Worm (Caenorhabditis elegans) whole organism, young adult: ENCODE data around the gene T23F6.3.

Experiments used
- B0019.2 ChIP-seq: fragments of 200-800 bp; sonication (Bioruptor generic); conservative IDR thresholded peaks from 2 replicates; pipeline ENCODE4 v1.3.6; 2022; ENCODE audit warnings: missing genetic modification reagents, missing genetic modification characterization, missing compliant biosample characterization
- D2030.7 ChIP-seq: fragments of 200-800 bp; sonication (Bioruptor generic); IDR thresholded peaks from 2 replicates; pipeline ENCODE4 v1.3.6; 2022; ENCODE audit warnings: missing genetic modification reagents, missing genetic modification characterization, missing compliant biosample characterization
- F10E7.11 ChIP-seq: sonication (generic microtip); optimal IDR thresholded peaks from 2 replicates; lab custom pipeline; 2017; ENCODE audit warnings: mild to moderate bottlenecking, missing genetic modification characterization, moderate library complexity, missing compliant biosample characterization
- F33H1.4 ChIP-seq: fragments of 200-800 bp; sonication (Bioruptor generic); IDR thresholded peaks from 2 replicates; pipeline ENCODE4 v1.3.6; 2022; ENCODE audit warnings: missing genetic modification reagents, missing genetic modification characterization, missing compliant biosample characterization
- F52B5.7 ChIP-seq: sonication (generic microtip); optimal IDR thresholded peaks from 2 replicates; lab custom pipeline; 2016; ENCODE audit warnings: mild to moderate bottlenecking, missing genetic modification characterization, missing compliant biosample characterization
- F57C9.4 ChIP-seq: sonication (generic microtip); optimal IDR thresholded peaks from 2 replicates; lab custom pipeline; 2017; ENCODE audit warnings: mild to moderate bottlenecking, missing genetic modification characterization, missing compliant biosample characterization
- K11D2.4 ChIP-seq: fragments of 200-800 bp; sonication (Bioruptor generic); IDR thresholded peaks from 2 replicates; pipeline ENCODE4 v1.3.6; 2022; ENCODE audit warnings: missing genetic modification reagents, missing genetic modification characterization, missing compliant biosample characterization
- K12H6.12 ChIP-seq: fragments of 200-800 bp; sonication (Bioruptor generic); optimal IDR thresholded peaks from 2 replicates; lab custom pipeline; 2018; ENCODE audit warnings: mild to moderate bottlenecking, missing genetic modification characterization, missing compliant biosample characterization
- Y53G8AR.9 ChIP-seq: fragments of 200-800 bp; sonication (Bioruptor generic); conservative IDR thresholded peaks from 2 replicates; pipeline ENCODE4 v1.3.6; 2022; ENCODE audit warnings: missing genetic modification reagents, missing genetic modification characterization, missing compliant biosample characterization
- ZK185.1 ChIP-seq: sonication (generic microtip); optimal IDR thresholded peaks from 2 replicates; lab custom pipeline; 2016; ENCODE audit warnings: mild to moderate bottlenecking, missing genetic modification characterization, missing compliant biosample characterization; ENCODE audit not compliant: poor library complexity, severe bottlenecking
- akir-1 ChIP-seq: fragments of 200-800 bp; sonication (Bioruptor generic); optimal IDR thresholded peaks from 2 replicates; lab custom pipeline; 2018; ENCODE audit warnings: mild to moderate bottlenecking, missing genetic modification characterization, moderate library complexity, missing compliant biosample characterization
- aptf-3 ChIP-seq: fragments of 200-800 bp; sonication (Bioruptor generic); IDR thresholded peaks from 2 replicates; pipeline ENCODE4 v1.3.6; 2022; ENCODE audit warnings: missing genetic modification characterization, missing compliant biosample characterization
- atf-7 ChIP-seq: sonication (generic microtip); optimal IDR thresholded peaks from 2 replicates; lab custom pipeline; 2017; ENCODE audit warnings: mild to moderate bottlenecking, missing genetic modification characterization, missing compliant biosample characterization
- attf-5 ChIP-seq: fragments of 200-800 bp; sonication (Bioruptor generic); optimal IDR thresholded peaks from 2 replicates; lab custom pipeline; 2018; ENCODE audit warnings: mild to moderate bottlenecking, missing genetic modification characterization, missing compliant biosample characterization
- ceh-27 ChIP-seq: fragments of 200-800 bp; sonication (Bioruptor generic); optimal IDR thresholded peaks from 2 replicates; lab custom pipeline; 2018; ENCODE audit warnings: mild to moderate bottlenecking, missing genetic modification characterization, moderate library complexity, missing compliant biosample characterization
- die-1 ChIP-seq: sonication (generic microtip); optimal IDR thresholded peaks from 2 replicates; lab custom pipeline; 2016; ENCODE audit warnings: missing genotype, mild to moderate bottlenecking, missing genetic modification characterization, missing compliant biosample characterization
- dpff-1 ChIP-seq: sonication (generic microtip); optimal IDR thresholded peaks from 2 replicates; lab custom pipeline; 2017; ENCODE audit warnings: mild to moderate bottlenecking, missing genetic modification characterization, missing compliant biosample characterization
- hlh-26 ChIP-seq: fragments of 200-800 bp; sonication (Bioruptor generic); conservative IDR thresholded peaks from 2 replicates; pipeline ENCODE4 v1.3.6; 2022; ENCODE audit warnings: missing genetic modification reagents, missing genetic modification characterization, missing compliant biosample characterization
- hmg-20 ChIP-seq: fragments of 200-800 bp; sonication (Bioruptor generic); IDR thresholded peaks from 2 replicates; pipeline ENCODE4 v1.3.6; 2022; ENCODE audit warnings: missing genetic modification reagents, missing genetic modification characterization, missing compliant biosample characterization
- hrde-1 ChIP-seq: sonication (generic microtip); optimal IDR thresholded peaks from 2 replicates; lab custom pipeline; 2016; ENCODE audit warnings: missing genetic modification characterization, mild to moderate bottlenecking, missing compliant biosample characterization, moderate library complexity, missing genotype, missing genetic modification reagents, borderline replicate concordance
- hsf-1 ChIP-seq: fragments of 200-800 bp; sonication (Bioruptor generic); IDR thresholded peaks from 2 replicates; pipeline ENCODE4 v1.3.6; 2022; ENCODE audit warnings: missing genetic modification reagents, missing genetic modification characterization, missing compliant biosample characterization
- let-607 ChIP-seq, 2 experiments: fragments of 200-800 bp in 1 of 2; sonication (Bioruptor generic) in 1 of 2; sonication (generic microtip) in 1 of 2; optimal IDR thresholded peaks; 2 replicates each; lab custom pipeline; 2016 to 2018; ENCODE audit warnings: mild to moderate bottlenecking in 2 of 2, missing compliant biosample characterization in 2 of 2, missing genetic modification characterization in 2 of 2, moderate library complexity in 2 of 2, missing genotype in 1 of 2
- lin-40 ChIP-seq: sonication (generic microtip); optimal IDR thresholded peaks from 2 replicates; lab custom pipeline; 2016; ENCODE audit warnings: missing genetic modification characterization, mild to moderate bottlenecking, missing compliant biosample characterization, missing genotype, missing genetic modification reagents
- lin-54 ChIP-seq: fragments of 200-800 bp; sonication (Bioruptor generic); optimal IDR thresholded peaks from 2 replicates; lab custom pipeline; 2018; ENCODE audit warnings: mild to moderate bottlenecking, missing genetic modification characterization, missing compliant biosample characterization
- lir-1 ChIP-seq: fragments of 200-800 bp; sonication (Bioruptor generic); conservative IDR thresholded peaks from 2 replicates; pipeline ENCODE4 v1.3.6; 2022; ENCODE audit warnings: missing genetic modification reagents, missing genetic modification characterization, missing compliant biosample characterization
- madf-10 ChIP-seq: sonication (generic microtip); optimal IDR thresholded peaks from 2 replicates; lab custom pipeline; 2016; ENCODE audit warnings: mild to moderate bottlenecking, missing genetic modification characterization, missing compliant biosample characterization
- mel-28 ChIP-seq: sonication (generic microtip); optimal IDR thresholded peaks from 2 replicates; lab custom pipeline; 2016; ENCODE audit warnings: borderline replicate concordance, mild to moderate bottlenecking, missing genetic modification characterization, missing compliant biosample characterization
- mxl-1 ChIP-seq: sonication (generic microtip); optimal IDR thresholded peaks from 2 replicates; lab custom pipeline; 2016; ENCODE audit warnings: missing genetic modification characterization, missing compliant biosample characterization
- nfya-2 ChIP-seq: fragments of 200-800 bp; sonication (Bioruptor generic); IDR thresholded peaks from 2 replicates; pipeline ENCODE4 v1.3.6; 2022; ENCODE audit warnings: missing genetic modification reagents, missing genetic modification characterization, missing compliant biosample characterization
- nhr-80 ChIP-seq: sonication (generic microtip); optimal IDR thresholded peaks from 2 replicates; lab custom pipeline; 2016; ENCODE audit warnings: missing genetic modification characterization, missing compliant biosample characterization
- nhr-90 ChIP-seq: sonication (generic microtip); optimal IDR thresholded peaks from 2 replicates; lab custom pipeline; 2016; ENCODE audit warnings: missing genotype, mild to moderate bottlenecking, missing genetic modification characterization, missing compliant biosample characterization
- pha-4 ChIP-seq: fragments of 150-350 bp; sonication (generic microtip); optimal IDR thresholded peaks from 2 replicates; lab custom pipeline; 2014; ENCODE audit warnings: missing biosample characterization, missing genetic modification reagents, missing genetic modification characterization
- rcor-1 ChIP-seq: fragments of 200-800 bp; sonication (Bioruptor generic); IDR thresholded peaks from 2 replicates; pipeline ENCODE4 v1.3.6; 2022; ENCODE audit warnings: missing genetic modification reagents, missing genetic modification characterization, missing compliant biosample characterization
- rpc-1 ChIP-seq, 2 experiments: fragments of 150-350 bp in 1 of 2; sonication (generic microtip) in 1 of 2; optimal IDR thresholded peaks; 2 replicates each; lab custom pipeline; 2014 to 2018; ENCODE audit warnings: missing biosample characterization in 1 of 2, missing genetic modification characterization in 1 of 2, missing genetic modification reagents in 1 of 2, missing genotype in 1 of 2
- sdz-38 ChIP-seq: sonication (generic microtip); optimal IDR thresholded peaks from 2 replicates; lab custom pipeline; 2016; ENCODE audit warnings: missing genotype, missing genetic modification characterization, missing compliant biosample characterization
- sea-2 ChIP-seq: fragments of 200-800 bp; sonication (Bioruptor generic); IDR thresholded peaks from 2 replicates; pipeline ENCODE4 v1.3.6; 2022; ENCODE audit warnings: missing genetic modification characterization, missing compliant biosample characterization
- snpc-1.3 ChIP-seq: sonication (generic microtip); optimal IDR thresholded peaks from 2 replicates; lab custom pipeline; 2017; ENCODE audit warnings: missing genetic modification characterization, mild to moderate bottlenecking, missing compliant biosample characterization, antibody characterized with exemption, moderate library complexity, missing genotype, missing genetic modification reagents; ENCODE audit not compliant: insufficient read depth
- snpc-4 ChIP-seq, 5 experiments: fragments of 150-350 bp in 1 of 5; sonication (generic microtip) in 4 of 5; optimal IDR thresholded peaks; 2 replicates each; lab custom pipeline; 2014 to 2018; ENCODE audit warnings: missing genetic modification characterization in 5 of 5, missing biosample characterization in 3 of 5, antibody characterized with exemption in 2 of 5, mild to moderate bottlenecking in 2 of 5, missing compliant biosample characterization in 2 of 5, missing genotype in 2 of 5, moderate library complexity in 2 of 5, missing genetic modification reagents in 1 of 5
- somi-1 ChIP-seq: fragments of 200-800 bp; sonication (Bioruptor generic); optimal IDR thresholded peaks from 2 replicates; lab custom pipeline; 2018; ENCODE audit warnings: mild to moderate bottlenecking, missing genetic modification characterization, missing compliant biosample characterization
- tlf-1 ChIP-seq: fragments of 200-800 bp; sonication (Bioruptor generic); optimal IDR thresholded peaks from 2 replicates; lab custom pipeline; 2018; ENCODE audit warnings: mild to moderate bottlenecking, missing genetic modification characterization, missing compliant biosample characterization
- xnd-1 ChIP-seq: sonication (generic microtip); optimal IDR thresholded peaks from 2 replicates; lab custom pipeline; 2016; ENCODE audit warnings: missing genotype, missing genetic modification reagents, missing genetic modification characterization, missing compliant biosample characterization
- zfh-2 ChIP-seq: fragments of 200-800 bp; sonication (Bioruptor generic); conservative IDR thresholded peaks from 2 replicates; pipeline ENCODE4 v1.3.6; 2022; ENCODE audit warnings: missing genetic modification reagents, missing genetic modification characterization, missing compliant biosample characterization
- ztf-26 ChIP-seq: sonication (generic microtip); optimal IDR thresholded peaks from 2 replicates; lab custom pipeline; 2017; ENCODE audit warnings: missing genetic modification characterization, missing compliant biosample characterization
- ztf-6 ChIP-seq: fragments of 200-800 bp; sonication (Bioruptor generic); IDR thresholded peaks from 2 replicates; pipeline ENCODE4 v1.3.6; 2022; ENCODE audit warnings: missing genetic modification reagents, missing genetic modification characterization, missing compliant biosample characterization

T23F6.3 gene

DNA sequence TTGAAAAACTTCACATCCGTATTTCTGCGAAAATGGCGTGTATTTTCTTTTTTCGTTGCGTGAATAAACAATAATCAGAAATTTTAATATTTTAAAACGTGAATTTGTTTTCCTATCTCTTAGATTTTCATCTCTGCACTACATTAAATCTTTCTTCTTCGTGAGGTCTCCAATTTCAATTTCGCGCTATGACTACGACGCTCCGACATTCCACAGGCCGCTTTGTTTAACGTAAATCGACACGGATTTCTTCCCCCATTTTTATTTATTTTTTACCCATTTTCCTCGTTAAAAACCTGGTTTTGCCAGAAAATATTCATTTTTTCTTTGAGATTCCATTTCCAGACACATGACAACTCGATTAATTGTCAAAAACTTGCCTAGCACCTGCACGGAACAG lies at the start of gene T23F6.3, which contains the start of gene rbd-1 (continued):
- TF ChIP-seq nhr-80 (tag; lab: Kevin White, UChicago) = no peak
- no peak for TF ChIP-seq nfya-2
- peak; percentile 15 for TF ChIP-seq tlf-1
- peak; percentile 72 for TF ChIP-seq K12H6.12 (tag; lab: Kevin White, UChicago)
- peak; percentile 73 for TF ChIP-seq K11D2.4 (GFP tag; lab: Robert Waterston, UW)
- peak; percentile 61; the same call in 1 of the 2 replicates for TF ChIP-seq rcor-1 (GFP tag; lab: Robert Waterston, UW)
- TF ChIP-seq sdz-38 (tag; lab: Kevin White, UChicago) = no peak
- TF ChIP-seq ZK185.1 (tag; lab: Kevin White, UChicago) = peak; percentile 73
- peak; percentile 52 for TF ChIP-seq F33H1.4 (GFP tag; lab: Robert Waterston, UW)
- TF ChIP-seq Y53G8AR.9 (GFP tag; lab: Robert Waterston, UW) = peak; percentile 40; the same call in 1 of the 2 replicates
- 0 out of 2 replicates have a peak, but pooled peaks have one; percentile 13 for TF ChIP-seq lir-1
- TF ChIP-seq, all 124 proteins: peak for 35

- TF ChIP-seq somi-1 (GFP tag; lab: Kevin White, UChicago) = no peak
- no peak for TF ChIP-seq B0019.2
- TF ChIP-seq akir-1 (GFP tag; lab: Kevin White, UChicago) = no peak
- TF ChIP-seq F52B5.7 (tag; lab: Kevin White, UChicago) = no peak
- no peak for TF ChIP-seq Y53G8AR.9 (GFP tag; lab: Robert Waterston, UW)
- TF ChIP-seq snpc-4 (GFP tag; optimal IDR thresholded peaks at IDR 0.05; lab: Kevin White, UChicago) = no peak
- TF ChIP-seq snpc-4 (tag; optimal IDR thresholded peaks at IDR 0.05; lab: Kevin White, UChicago) = no peak
- TF ChIP-seq hmg-20 = no peak
- no peak for TF ChIP-seq lin-54 (GFP tag; lab: Kevin White, UChicago)
- TF ChIP-seq F57C9.4 (tag; lab: Kevin White, UChicago) = no peak
- TF ChIP-seq hsf-1 (GFP tag; lab: Robert Waterston, UW) = no peak
- no peak for TF ChIP-seq lin-40 (tag; lab: Kevin White, UChicago)
- no peak for TF ChIP-seq F10E7.11 (tag; lab: Kevin White, UChicago)
- TF ChIP-seq mel-28 (tag; lab: Kevin White, UChicago) = no peak
- no peak for TF ChIP-seq pha-4
- no peak for TF ChIP-seq aptf-3 (GFP tag; lab: Robert Waterston, UW)
Observed at ce11 chrIV:12773519-12773918, 49.0 kb upstream of the T23F6.3 start, which contains the start of gene unc-31. Gene unc-31 (plus strand): TSS chrIV:12773867.

ce11 chrIV:12771414-12771813 lies 46.9 kb upstream of the T23F6.3 start:
- TF ChIP-seq akir-1 (GFP tag; lab: Kevin White, UChicago) (no peak), somi-1 (GFP tag; lab: Kevin White, UChicago) (peak; percentile 3), nhr-90 (no peak), ztf-26 (no peak), sea-2 (GFP tag; lab: Robert Waterston, UW) (no peak), lir-1 (0 out of 2 replicates have a peak, but pooled peaks have one; percentile 42), zfh-2 (peak; percentile 97), snpc-1.3 (no peak), B0019.2 (no peak), hrde-1 (no peak), attf-5 (GFP tag; lab: Kevin White, UChicago) (peak; percentile 5), D2030.7 (no peak), ztf-6 (GFP tag; lab: Robert Waterston, UW) (peak; percentile 26; the same call in 1 of the 2 replicates), hsf-1 (GFP tag; lab: Robert Waterston, UW) (no peak), madf-10 (tag; lab: Kevin White, UChicago) (peak; percentile 47), rpc-1 (optimal IDR thresholded peaks at IDR 0.05; lab: Kevin White, UChicago) (no peak), rpc-1 (tag; optimal IDR thresholded peaks at IDR 0.05; lab: Kevin White, UChicago) (no peak), hlh-26 (GFP tag; lab: Robert Waterston, UW) (no peak), dpff-1 (tag; lab: Kevin White, UChicago) (no peak), die-1 (tag; lab: Kevin White, UChicago) (no peak), atf-7 (tag; lab: Kevin White, UChicago) (no peak), mxl-1 (tag; lab: Kevin White, UChicago) (no peak), let-607 (tag; optimal IDR thresholded peaks at IDR 0.05; lab: Kevin White, UChicago) (no peak), Y53G8AR.9 (GFP tag; lab: Robert Waterston, UW) (no peak), xnd-1 (tag; lab: Kevin White, UChicago) (no peak), ceh-27 (peak; percentile 51)
